Worm (Caenorhabditis elegans) whole organism, L4 larva: ENCODE measurements around the gene fipr-4.

Source experiments
- F10B5.3 ChIP-seq: sonication (generic microtip); optimal IDR thresholded peaks from 2 replicates; lab custom pipeline; 2016; ENCODE audit warnings: mild to moderate bottlenecking, missing genetic modification characterization, missing compliant biosample characterization
- F49E8.2 ChIP-seq: sonication (generic microtip); optimal IDR thresholded peaks from 2 replicates; lab custom pipeline; 2016; ENCODE audit warnings: missing compliant biosample characterization, mild to moderate bottlenecking, missing genetic modification characterization, borderline replicate concordance
- Y48G9A.11 ChIP-seq: fragments of 200-800 bp; sonication (Bioruptor generic); IDR thresholded peaks from 2 replicates; pipeline ENCODE4 v1.3.6; 2022; ENCODE audit warnings: missing genetic modification reagents, missing genetic modification characterization, missing compliant biosample characterization
- Y5F2A.4 ChIP-seq: fragments of 200-800 bp; sonication (Bioruptor generic); optimal IDR thresholded peaks from 2 replicates; lab custom pipeline; 2018; ENCODE audit warnings: mild to moderate bottlenecking, missing genetic modification characterization, missing compliant biosample characterization
- ZK546.5 ChIP-seq, 2 experiments: sonication (generic microtip); optimal IDR thresholded peaks; 2 replicates each; lab custom pipeline; 2017; ENCODE audit warnings: missing biosample characterization in 2 of 2, missing genetic modification characterization in 2 of 2
- aha-1 ChIP-seq: fragments of 150-350 bp; peaks from one replicate; lab custom pipeline; 2014; ENCODE audit warnings: missing biosample characterization, missing genetic modification characterization
- aly-2 ChIP-seq: sonication (generic microtip); optimal IDR thresholded peaks from 2 replicates; lab custom pipeline; 2018; ENCODE audit warnings: missing biosample characterization, missing genetic modification characterization
- arid-1 ChIP-seq: fragments of 200-800 bp; sonication (Bioruptor generic); conservative IDR thresholded peaks from 2 replicates; pipeline ENCODE4 v1.3.6; 2022; ENCODE audit warnings: missing genetic modification reagents, missing genetic modification characterization, missing compliant biosample characterization
- attf-4 ChIP-seq: sonication (generic microtip); optimal IDR thresholded peaks from 3 replicates; lab custom pipeline; 2017; ENCODE audit warnings: missing biosample characterization, missing genetic modification characterization
- ceh-28 ChIP-seq: fragments of 150-350 bp; optimal IDR thresholded peaks from 2 replicates; lab custom pipeline; 2014; ENCODE audit warnings: missing biosample characterization, missing genetic modification reagents, missing genetic modification characterization
- ceh-32 ChIP-seq: sonication (generic microtip); optimal IDR thresholded peaks from 2 replicates; lab custom pipeline; 2016; ENCODE audit warnings: mild to moderate bottlenecking, missing genetic modification characterization, missing compliant biosample characterization; ENCODE audit not compliant: poor library complexity
- ceh-62 ChIP-seq: sonication (generic microtip); optimal IDR thresholded peaks from 2 replicates; lab custom pipeline; 2017; ENCODE audit warnings: missing biosample characterization, missing genetic modification characterization
- ceh-82 ChIP-seq: sonication (generic microtip); optimal IDR thresholded peaks from 2 replicates; lab custom pipeline; 2017; ENCODE audit warnings: missing biosample characterization, missing genetic modification characterization
- ces-1 ChIP-seq: fragments of 150-350 bp; sonication (generic microtip); optimal IDR thresholded peaks from 4 replicates; lab custom pipeline; 2014; ENCODE audit warnings: missing biosample characterization, missing genetic modification reagents, missing genetic modification characterization
- cey-2 ChIP-seq: sonication (generic microtip); optimal IDR thresholded peaks from 3 replicates; lab custom pipeline; 2017; ENCODE audit warnings: missing genetic modification characterization, mild to moderate bottlenecking, missing compliant biosample characterization, antibody characterized with exemption, borderline replicate concordance; ENCODE audit not compliant: insufficient read depth
- daf-16 ChIP-seq, 3 experiments: sonication (generic microtip); optimal IDR thresholded peaks; 2 replicates each; lab custom pipeline; 2016 to 2017; ENCODE audit warnings: missing genetic modification characterization in 3 of 3, missing genetic modification reagents in 3 of 3, mild to moderate bottlenecking in 2 of 3, missing compliant biosample characterization in 2 of 3, missing biosample characterization in 1 of 3, moderate library complexity in 1 of 3
- daf-19 ChIP-seq: fragments of 200-800 bp; sonication (Bioruptor generic); conservative IDR thresholded peaks from 2 replicates; pipeline ENCODE4 v1.3.6; 2022; ENCODE audit warnings: missing genetic modification characterization, missing compliant biosample characterization
- daf-8 ChIP-seq: fragments of 200-800 bp; sonication (Bioruptor generic); IDR thresholded peaks from 2 replicates; pipeline ENCODE4 v1.3.6; 2022; ENCODE audit warnings: missing genetic modification characterization, missing compliant biosample characterization
- dmd-8 ChIP-seq: fragments of 200-800 bp; sonication (Bioruptor generic); IDR thresholded peaks from 2 replicates; pipeline ENCODE4 v1.3.6; 2022; ENCODE audit warnings: missing genetic modification characterization, missing compliant biosample characterization
- duxl-1 ChIP-seq: sonication (generic microtip); optimal IDR thresholded peaks from 2 replicates; lab custom pipeline; 2016; ENCODE audit warnings: mild to moderate bottlenecking, missing genetic modification characterization, moderate library complexity, missing compliant biosample characterization; ENCODE audit not compliant: poor library complexity
- egl-27 ChIP-seq: sonication (generic microtip); optimal IDR thresholded peaks from 3 replicates; lab custom pipeline; 2017; ENCODE audit warnings: missing biosample characterization, missing genetic modification reagents, missing genetic modification characterization
- gei-8 ChIP-seq: fragments of 200-800 bp; sonication (Bioruptor generic); optimal IDR thresholded peaks from 2 replicates; lab custom pipeline; 2018; ENCODE audit warnings: mild to moderate bottlenecking, missing genetic modification characterization, missing compliant biosample characterization
- hlh-11 ChIP-seq: fragments of 200-800 bp; sonication (Bioruptor generic); optimal IDR thresholded peaks from 2 replicates; lab custom pipeline; 2018; ENCODE audit warnings: mild to moderate bottlenecking, missing genetic modification characterization, missing compliant biosample characterization
- hlh-30 ChIP-seq: sonication (generic microtip); optimal IDR thresholded peaks from 2 replicates; lab custom pipeline; 2017; ENCODE audit warnings: antibody characterized with exemption, mild to moderate bottlenecking, missing genetic modification characterization, missing compliant biosample characterization; ENCODE audit not compliant: insufficient read depth
- hmg-1.1 ChIP-seq: fragments of 200-800 bp; sonication (Bioruptor generic); IDR thresholded peaks from 2 replicates; pipeline ENCODE4 v1.3.6; 2022; ENCODE audit warnings: missing genetic modification reagents, missing genetic modification characterization, missing compliant biosample characterization
- jun-1 ChIP-seq: fragments of 150-350 bp; optimal IDR thresholded peaks from 2 replicates; lab custom pipeline; 2014; ENCODE audit warnings: missing biosample characterization, missing genetic modification reagents, missing genetic modification characterization
- lim-7 ChIP-seq: fragments of 200-800 bp; sonication (Bioruptor generic); IDR thresholded peaks from 2 replicates; pipeline ENCODE4 v1.3.6; 2022; ENCODE audit warnings: missing genetic modification characterization, missing compliant biosample characterization
- lin-38 ChIP-seq: fragments of 200-800 bp; sonication (Bioruptor generic); IDR thresholded peaks from 2 replicates; pipeline ENCODE4 v1.3.6; 2022; ENCODE audit warnings: missing genetic modification reagents, missing genetic modification characterization, missing compliant biosample characterization
- lin-39 ChIP-seq: fragments of 150-350 bp; optimal IDR thresholded peaks from 2 replicates; lab custom pipeline; 2014; ENCODE audit warnings: missing biosample characterization, missing genetic modification reagents, missing genetic modification characterization
- lsy-2 ChIP-seq, 2 experiments: fragments of 150-350 bp in 1 of 2; sonication (generic microtip) in 1 of 2; optimal IDR thresholded peaks; 2 replicates each; lab custom pipeline; 2014 to 2017; ENCODE audit warnings: missing biosample characterization in 2 of 2, missing genetic modification characterization in 2 of 2
- mxl-3 ChIP-seq: fragments of 200-800 bp; sonication (Bioruptor generic); optimal IDR thresholded peaks from 2 replicates; lab custom pipeline; 2018; ENCODE audit warnings: mild to moderate bottlenecking, missing genetic modification characterization, missing compliant biosample characterization
- nhr-10 ChIP-seq: fragments of 150-350 bp; optimal IDR thresholded peaks from 2 replicates; lab custom pipeline; 2014; ENCODE audit warnings: missing biosample characterization, missing genetic modification characterization
- nhr-11 ChIP-seq: fragments of 150-350 bp; optimal IDR thresholded peaks from 2 replicates; lab custom pipeline; 2014; ENCODE audit warnings: missing biosample characterization, missing genetic modification characterization
- nhr-25 ChIP-seq: sonication (generic microtip); optimal IDR thresholded peaks from 2 replicates; lab custom pipeline; 2017; ENCODE audit warnings: missing genetic modification characterization, mild to moderate bottlenecking, missing compliant biosample characterization, antibody characterized with exemption, moderate library complexity, borderline replicate concordance; ENCODE audit not compliant: insufficient read depth
- nhr-41 ChIP-seq: fragments of 200-800 bp; sonication (Bioruptor generic); IDR thresholded peaks from 2 replicates; pipeline ENCODE4 v1.3.6; 2022; ENCODE audit warnings: missing genetic modification reagents, missing genetic modification characterization, missing compliant biosample characterization
- nhr-42 ChIP-seq: fragments of 200-800 bp; sonication (Bioruptor generic); IDR thresholded peaks from 2 replicates; pipeline ENCODE4 v1.3.6; 2022; ENCODE audit warnings: missing genetic modification characterization, missing compliant biosample characterization
- nhr-6 ChIP-seq: fragments of 150-350 bp; optimal IDR thresholded peaks from 2 replicates; lab custom pipeline; 2014; ENCODE audit warnings: missing biosample characterization, missing genetic modification characterization
- nhr-76 ChIP-seq: fragments of 150-350 bp; optimal IDR thresholded peaks from 2 replicates; lab custom pipeline; 2014; ENCODE audit warnings: missing biosample characterization, missing genetic modification characterization
- pha-4 ChIP-seq, 2 experiments: fragments of 150-350 bp in 1 of 2; fragments of 200-800 bp in 1 of 2; sonication (Bioruptor generic) in 1 of 2; IDR thresholded peaks in 1 of 2; optimal IDR thresholded peaks in 1 of 2; 2 replicates each; pipeline versions ENCODE4 v1.3.6 to Lab custom; 2014 to 2022; ENCODE audit warnings: missing genetic modification characterization in 2 of 2, missing genetic modification reagents in 2 of 2, missing biosample characterization in 1 of 2, missing compliant biosample characterization in 1 of 2
- php-3 ChIP-seq: fragments of 200-800 bp; sonication (Bioruptor generic); IDR thresholded peaks from 2 replicates; pipeline ENCODE4 v1.3.6; 2022; ENCODE audit warnings: missing genetic modification reagents, missing genetic modification characterization, missing compliant biosample characterization
- pqm-1 ChIP-seq: sonication (generic microtip); optimal IDR thresholded peaks from 2 replicates; lab custom pipeline; 2017; ENCODE audit warnings: missing biosample characterization, missing genetic modification characterization
- saeg-2 ChIP-seq: fragments of 200-800 bp; sonication (Bioruptor generic); IDR thresholded peaks from 2 replicates; pipeline ENCODE4 v1.3.6; 2022; ENCODE audit warnings: missing genetic modification reagents, missing genetic modification characterization, missing compliant biosample characterization
- skn-1 ChIP-seq: fragments of 150-350 bp; optimal IDR thresholded peaks from 2 replicates; lab custom pipeline; 2014; ENCODE audit warnings: missing biosample characterization, missing genetic modification characterization
- spr-3 ChIP-seq: fragments of 200-800 bp; sonication (Bioruptor generic); optimal IDR thresholded peaks from 2 replicates; lab custom pipeline; 2018; ENCODE audit warnings: mild to moderate bottlenecking, missing genetic modification characterization, missing compliant biosample characterization
- tag-97 ChIP-seq: fragments of 200-800 bp; sonication (Bioruptor generic); IDR thresholded peaks from 2 replicates; pipeline ENCODE4 v1.3.6; 2022; ENCODE audit warnings: missing genetic modification characterization, missing compliant biosample characterization
- tra-1 ChIP-seq: fragments of 200-800 bp; sonication (Bioruptor generic); IDR thresholded peaks from 2 replicates; pipeline ENCODE4 v1.3.6; 2022; ENCODE audit warnings: missing genetic modification reagents, missing genetic modification characterization, missing compliant biosample characterization
- zip-11 ChIP-seq: fragments of 200-800 bp; sonication (Bioruptor generic); IDR thresholded peaks from 2 replicates; pipeline ENCODE4 v1.3.6; 2022; ENCODE audit warnings: missing genetic modification characterization, missing compliant biosample characterization
- zip-2 ChIP-seq: fragments of 150-350 bp; optimal IDR thresholded peaks from 2 replicates; lab custom pipeline; 2014; ENCODE audit warnings: missing biosample characterization, missing genetic modification characterization
- ztf-11 ChIP-seq: fragments of 150-350 bp; optimal IDR thresholded peaks from 2 replicates; lab custom pipeline; 2014; ENCODE audit warnings: missing biosample characterization, missing genetic modification characterization
- ztf-7 ChIP-seq: fragments of 150-350 bp; optimal IDR thresholded peaks from 2 replicates; lab custom pipeline; 2014; ENCODE audit warnings: missing biosample characterization, missing genetic modification characterization

Gene fipr-4

ce11 chrV:10204863-10205338 lies 23.4 kb downstream of the fipr-4 start, which contains the start of the genes ZK856.19 and ZK856.11 (continued):
- TF ChIP-seq lim-7 (GFP tag; lab: Robert Waterston, UW) (no peak), dmd-8 (GFP tag; lab: Robert Waterston, UW) (no peak), php-3 (GFP tag; lab: Robert Waterston, UW) (no peak), pqm-1 (tag; lab: Kevin White, UChicago) (no peak), aha-1 (tag; lab: Kevin White, UChicago) (no peak), hlh-30 (tag; lab: Kevin White, UChicago) (peak; percentile 24), daf-8 (GFP tag; lab: Robert Waterston, UW) (no peak), ces-1 (GFP tag; lab: Kevin White, UChicago) (no peak), jun-1 (tag; lab: Kevin White, UChicago) (no peak), tag-97 (GFP tag; lab: Robert Waterston, UW) (no peak), skn-1 (no peak), zip-2 (tag; lab: Kevin White, UChicago) (no peak), ztf-11 (no peak), ceh-28 (tag; lab: Kevin White, UChicago) (no peak), nhr-11 (tag; lab: Kevin White, UChicago) (peak; percentile 11), nhr-41 (GFP tag; lab: Robert Waterston, UW) (no peak), daf-16 (GFP tag; optimal IDR thresholded peaks at IDR 0.05; lab: Kevin White, UChicago) (no peak), daf-16 (tag; optimal IDR thresholded peaks at IDR 0.05; lab: Kevin White, UChicago) (peak; percentile 26), hmg-1.1 (GFP tag; lab: Robert Waterston, UW) (0 out of 2 replicates have a peak, but pooled peaks have one; percentile 23), spr-3 (GFP tag; lab: Kevin White, UChicago) (no peak), duxl-1 (tag; lab: Kevin White, UChicago) (peak; percentile 74), ceh-82 (tag; lab: Kevin White, UChicago) (no peak), ZK546.5 (tag; optimal IDR thresholded peaks at IDR 0.05; lab: Kevin White, UChicago) (no peak), Y5F2A.4 (GFP tag; lab: Kevin White, UChicago) (no peak), F10B5.3 (tag; lab: Kevin White, UChicago) (no peak), lin-39 (tag; lab: Kevin White, UChicago) (no peak), tra-1 (GFP tag; lab: Robert Waterston, UW) (no peak), nhr-6 (tag; lab: Kevin White, UChicago) (peak; percentile 59), attf-4 (no peak), egl-27 (tag; lab: Kevin White, UChicago) (no peak), lsy-2 (tag; optimal IDR thresholded peaks at IDR 0.05; lab: Kevin White, UChicago) (peak in 1 of 2 experiments; percentile 85), zip-11 (GFP tag; lab: Robert Waterston, UW) (no peak), cey-2 (tag; lab: Kevin White, UChicago) (no peak), aly-2 (tag; lab: Kevin White, UChicago) (no peak), ceh-32 (tag; lab: Kevin White, UChicago) (no peak), daf-19 (GFP tag; lab: Robert Waterston, UW) (no peak), ztf-7 (no peak), pha-4 (GFP tag; IDR thresholded peaks at IDR 0.05; lab: Robert Waterston, UW) (no peak), pha-4 (tag; optimal IDR thresholded peaks at IDR 0.05; lab: Kevin White, UChicago) (no peak), nhr-42 (no peak), F49E8.2 (tag; lab: Kevin White, UChicago) (no peak), Y48G9A.11 (no peak), nhr-10 (tag; lab: Kevin White, UChicago) (no peak), lin-38 (GFP tag; lab: Robert Waterston, UW) (peak; percentile 70), nhr-25 (tag; lab: Kevin White, UChicago) (no peak), hlh-11 (tag; lab: Kevin White, UChicago) (peak; percentile 35), ceh-62 (tag; lab: Kevin White, UChicago) (no peak), nhr-76 (tag; lab: Kevin White, UChicago) (no peak), saeg-2 (GFP tag; lab: Robert Waterston, UW) (no peak), gei-8 (GFP tag; lab: Kevin White, UChicago) (no peak), mxl-3 (GFP tag; lab: Kevin White, UChicago) (no peak), arid-1 (GFP tag; lab: Robert Waterston, UW) (0 out of 2 replicates have a peak, but pooled peaks have one; percentile 31)
